Worm (Caenorhabditis elegans): Measurements from ENCODE around the gene E02C12.6.

DNA sequence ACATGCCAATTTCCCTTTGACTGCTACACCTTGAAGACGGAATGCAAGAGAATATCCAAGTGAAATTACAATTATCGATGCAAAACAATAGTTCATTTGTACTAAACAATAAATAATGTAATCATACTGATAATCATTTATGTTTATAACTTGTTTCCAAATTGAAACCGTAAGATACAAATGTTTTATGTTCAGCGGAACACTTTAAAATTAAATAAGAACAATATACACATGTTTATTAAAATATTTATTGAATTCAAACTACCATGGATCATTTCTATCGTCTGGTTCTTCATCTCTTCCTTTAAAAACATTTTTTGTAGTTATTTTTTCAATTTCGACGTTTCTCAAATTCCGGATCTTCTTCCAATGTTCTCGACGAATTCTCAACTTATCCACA lies 15.5 kb downstream of the E02C12.6 start, which contains the start of gene ttr-40:
- TF ChIP-seq unc-62 (GFP tag; optimal IDR thresholded peaks at IDR 0.05) (no peak), lin-13 (tag; optimal IDR thresholded peaks at IDR 0.05) (no peak), sptf-1 (tag; optimal IDR thresholded peaks at IDR 0.05) (no peak), elt-3 (tag; optimal IDR thresholded peaks at IDR 0.05) (no peak), nhr-76 (tag; optimal IDR thresholded peaks at IDR 0.05) (no peak), lin-32 (GFP tag; optimal IDR thresholded peaks at IDR 0.05) (no peak), elt-1 (tag; optimal IDR thresholded peaks at IDR 0.05; ENCODE audit: borderline replicate concordance, insufficient read depth) (no peak), ztf-11 (tag; optimal IDR thresholded peaks at IDR 0.05) (no peak), unc-39 (tag; optimal IDR thresholded peaks at IDR 0.05) (no peak), blmp-1 (tag; optimal IDR thresholded peaks at IDR 0.05) (no peak), flh-1 (GFP tag; optimal IDR thresholded peaks at IDR 0.05) (no peak), snpc-4 (tag; optimal IDR thresholded peaks at IDR 0.05) (no peak), drap-1 (GFP tag; optimal IDR thresholded peaks at IDR 0.05) (no peak)

Measured in whole organism, mixed stage, embryonic.